Worm (Caenorhabditis elegans) whole organism, young adult: ENCODE results near the gene tag-290.

Experiments
- B0261.1 ChIP-seq: sonication (generic microtip); optimal IDR thresholded peaks from 2 replicates; lab custom pipeline; 2016; ENCODE audit warnings: mild to moderate bottlenecking, missing genetic modification characterization, moderate library complexity, missing compliant biosample characterization
- F22D6.2 ChIP-seq: sonication (generic microtip); optimal IDR thresholded peaks from 2 replicates; lab custom pipeline; 2016; ENCODE audit warnings: mild to moderate bottlenecking, missing genetic modification characterization, missing compliant biosample characterization
- K11D2.4 ChIP-seq: fragments of 200-800 bp; sonication (Bioruptor generic); IDR thresholded peaks from 2 replicates; pipeline ENCODE4 v1.3.6; 2022; ENCODE audit warnings: missing genetic modification reagents, missing genetic modification characterization, missing compliant biosample characterization
- hsf-1 ChIP-seq: fragments of 200-800 bp; sonication (Bioruptor generic); IDR thresholded peaks from 2 replicates; pipeline ENCODE4 v1.3.6; 2022; ENCODE audit warnings: missing genetic modification reagents, missing genetic modification characterization, missing compliant biosample characterization
- lin-35 ChIP-seq, 3 experiments: fragments of 150-350 bp in 2 of 3; sonication (generic microtip) in 1 of 3; optimal IDR thresholded peaks; 2 replicates each; lab custom pipeline; 2014 to 2018; ENCODE audit warnings: missing biosample characterization in 3 of 3, missing genetic modification characterization in 3 of 3, missing genetic modification reagents in 3 of 3
- lin-40 ChIP-seq: sonication (generic microtip); optimal IDR thresholded peaks from 2 replicates; lab custom pipeline; 2016; ENCODE audit warnings: missing genetic modification characterization, mild to moderate bottlenecking, missing compliant biosample characterization, missing genotype, missing genetic modification reagents
- pha-4 ChIP-seq: fragments of 150-350 bp; sonication (generic microtip); optimal IDR thresholded peaks from 2 replicates; lab custom pipeline; 2014; ENCODE audit warnings: missing biosample characterization, missing genetic modification reagents, missing genetic modification characterization
- rec-8 ChIP-seq, 2 experiments: sonication (generic microtip); optimal IDR thresholded peaks; 2 replicates each; lab custom pipeline; 2016; ENCODE audit warnings: mild to moderate bottlenecking in 2 of 2, missing genetic modification characterization in 2 of 2, missing genetic modification reagents in 2 of 2, missing genotype in 2 of 2, missing biosample characterization in 1 of 2, missing compliant biosample characterization in 1 of 2, moderate library complexity in 1 of 2
- snpc-1.1 ChIP-seq: sonication (generic microtip); optimal IDR thresholded peaks from 2 replicates; lab custom pipeline; 2017; ENCODE audit warnings: missing genetic modification characterization, mild to moderate bottlenecking, missing compliant biosample characterization, antibody characterized with exemption, moderate library complexity, missing genotype, missing genetic modification reagents; ENCODE audit not compliant: insufficient read depth
- unc-130 ChIP-seq: sonication (generic microtip); optimal IDR thresholded peaks from 2 replicates; lab custom pipeline; 2016; ENCODE audit warnings: missing genetic modification reagents, missing genetic modification characterization, missing compliant biosample characterization
- zfh-2 ChIP-seq: fragments of 200-800 bp; sonication (Bioruptor generic); conservative IDR thresholded peaks from 2 replicates; pipeline ENCODE4 v1.3.6; 2022; ENCODE audit warnings: missing genetic modification reagents, missing genetic modification characterization, missing compliant biosample characterization
- zim-3 ChIP-seq: sonication (generic microtip); optimal IDR thresholded peaks from 2 replicates; lab custom pipeline; 2017; ENCODE audit warnings: mild to moderate bottlenecking, missing genetic modification characterization, moderate library complexity, missing compliant biosample characterization

DNA sequence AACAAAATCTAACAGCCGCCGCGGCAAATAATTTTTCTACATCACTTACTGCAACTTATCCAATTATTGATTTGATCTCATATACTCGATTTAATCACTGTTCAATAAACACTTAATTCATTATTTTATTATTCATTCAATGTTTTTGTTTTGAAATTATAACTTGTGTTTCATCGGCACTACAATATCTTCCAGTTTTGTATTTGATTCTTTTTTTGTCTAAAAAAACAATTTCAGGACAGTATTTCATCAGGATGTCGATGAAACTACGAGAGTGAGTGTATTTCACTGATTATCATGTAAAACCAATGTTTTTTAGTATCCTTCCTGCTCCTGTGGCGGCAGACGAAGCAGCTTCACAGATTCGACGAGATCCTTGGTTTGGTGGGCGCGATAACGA lies 32.1 kb downstream of the tag-290 start, which contains the start of gene skp-1:
- TF ChIP-seq lin-35 (GFP tag; optimal IDR thresholded peaks at IDR 0.05; lab: Kevin White, UChicago) (no peak), rec-8 (tag; optimal IDR thresholded peaks at IDR 0.05; lab: Kevin White, UChicago) (no peak), F22D6.2 (tag; lab: Kevin White, UChicago) (no peak), K11D2.4 (GFP tag; lab: Robert Waterston, UW) (no peak), snpc-1.1 (tag; lab: Kevin White, UChicago) (no peak), B0261.1 (tag; lab: Kevin White, UChicago) (no peak), hsf-1 (GFP tag; lab: Robert Waterston, UW) (no peak), zim-3 (tag; lab: Kevin White, UChicago) (no peak), pha-4 (tag; lab: Kevin White, UChicago) (no peak), zfh-2 (no peak), unc-130 (GFP tag; lab: Kevin White, UChicago) (no peak), lin-40 (tag; lab: Kevin White, UChicago) (no peak)
